Worm (Caenorhabditis elegans): ENCODE measurements around the gene F22E5.17.

- TF ChIP-seq cog-1 (tag; optimal IDR thresholded peaks at IDR 0.05), result no peak
- no peak for TF ChIP-seq tab-1 (GFP tag; IDR thresholded peaks at IDR 0.05)
- TF ChIP-seq ztf-29 (GFP tag; IDR thresholded peaks at IDR 0.05), result no peak
These were observed 6.9 kb downstream of the F22E5.17 start for ce11 chrII:2684783-2685182.
